Worm (Caenorhabditis elegans): ENCODE data around the gene fars-2.

ce11 chrV:19860225-19860624 lies 47.0 kb downstream of the fars-2 start:
- TF ChIP-seq dmd-9 (GFP tag; IDR thresholded peaks at IDR 0.05) = no peak
- TF ChIP-seq lin-39 (tag; optimal IDR thresholded peaks at IDR 0.05) = no peak
- TF ChIP-seq nhr-77 (tag; optimal IDR thresholded peaks at IDR 0.05) = no peak
- TF ChIP-seq dpl-1 (GFP tag; optimal IDR thresholded peaks at IDR 0.05) = no peak
- TF ChIP-seq daf-19 (GFP tag; conservative IDR thresholded peaks at IDR 0.05) = no peak

Measured in whole organism, L4 larva.